Fruit fly (Drosophila melanogaster): ENCODE results near the gene btl.
A peak's percentile ranks its signal among the peaks of the same experiment; 100 is the strongest.

Gene btl

DNA sequence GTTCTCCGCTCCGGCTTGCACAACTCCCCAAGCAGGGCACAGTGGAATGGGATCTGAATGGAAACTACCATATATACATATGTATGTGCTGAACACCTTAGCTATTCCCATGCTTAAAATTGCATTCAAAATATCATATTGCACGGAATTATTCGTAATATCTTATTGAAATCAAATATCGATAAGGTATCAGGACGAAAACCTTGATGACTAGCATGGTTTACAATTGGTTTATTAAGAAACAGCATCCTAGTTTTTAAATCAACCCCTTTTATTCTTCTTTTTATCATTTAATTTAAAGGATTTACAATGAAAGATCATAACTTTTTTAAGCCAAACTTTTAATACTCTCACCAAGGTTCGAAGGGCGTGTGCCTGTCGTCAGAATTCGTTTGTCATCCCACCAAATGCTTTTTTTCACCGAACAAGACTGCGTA is 20.3 kb upstream of the btl start (continued):
- no peak for TF ChIP-seq CG9817 (tag; optimal IDR thresholded peaks at IDR 0.05)
- TF ChIP-seq CG3163 (GFP tag; optimal IDR thresholded peaks at IDR 0.05) = no peak
- no peak for TF ChIP-seq rib (GFP tag; IDR thresholded peaks at IDR 0.05)
- TF ChIP-seq Sin3A (optimal IDR thresholded peaks at IDR 0.05) = no peak
- no peak for TF ChIP-seq exex (tag; optimal IDR thresholded peaks at IDR 0.05)
- no peak for TF ChIP-seq Doc2 (GFP tag; IDR thresholded peaks at IDR 0.05)
- no peak for TF ChIP-seq dimm (GFP tag; IDR thresholded peaks at IDR 0.05)
- peak; percentile 55 for TF ChIP-seq CG2120 (GFP tag; optimal IDR thresholded peaks at IDR 0.05)
- no peak for TF ChIP-seq ato (GFP tag; IDR thresholded peaks at IDR 0.05; ENCODE audit: partially characterized antibody)
- TF ChIP-seq BEAF-32 (GFP tag; optimal IDR thresholded peaks at IDR 0.05) = no peak
- no peak for TF ChIP-seq CG12071 (GFP tag; optimal IDR thresholded peaks at IDR 0.05)
- TF ChIP-seq CG15011 (GFP tag; optimal IDR thresholded peaks at IDR 0.05) = no peak
- no peak for TF ChIP-seq ranshi (GFP tag; IDR thresholded peaks at IDR 0.05)
- no peak for TF ChIP-seq tna (GFP tag; IDR thresholded peaks at IDR 0.05; ENCODE audit: partially characterized antibody)
- TF ChIP-seq Neu2 (GFP tag; optimal IDR thresholded peaks at IDR 0.05; ENCODE audit: borderline replicate concordance) = no peak
- TF ChIP-seq YL-1 (GFP tag; optimal IDR thresholded peaks at IDR 0.05) = no peak
- no peak for TF ChIP-seq chif (GFP tag; optimal IDR thresholded peaks at IDR 0.05)
- no peak for TF ChIP-seq Nf-YA (GFP tag; IDR thresholded peaks at IDR 0.05)
- no peak for TF ChIP-seq CG4282 (GFP tag; optimal IDR thresholded peaks at IDR 0.05)
- TF ChIP-seq ci (GFP tag; IDR thresholded peaks at IDR 0.05) = no peak
- no peak for TF ChIP-seq usp (GFP tag; optimal IDR thresholded peaks at IDR 0.05)
- TF ChIP-seq ase (GFP tag; IDR thresholded peaks at IDR 0.05) = no peak
- TF ChIP-seq CG17328 (GFP tag; IDR thresholded peaks at IDR 0.05) = no peak
- no peak for TF ChIP-seq CG4854 (GFP tag; optimal IDR thresholded peaks at IDR 0.05)
- TF ChIP-seq CG10565 (GFP tag; optimal IDR thresholded peaks at IDR 0.05) = no peak
- no peak for TF ChIP-seq CG13624 (GFP tag; optimal IDR thresholded peaks at IDR 0.05)
- no peak for TF ChIP-seq vfl (GFP tag; optimal IDR thresholded peaks at IDR 0.05)
- TF ChIP-seq BtbVII (GFP tag; optimal IDR thresholded peaks at IDR 0.05) = peak; percentile 5
- TF ChIP-seq CG17361 (GFP tag; IDR thresholded peaks at IDR 0.05) = peak; percentile 41; the same call in 1 of the 3 replicates
- TF ChIP-seq CG34224 (GFP tag; IDR thresholded peaks at IDR 0.05; ENCODE audit: partially characterized antibody) = no peak
- TF ChIP-seq dm (GFP tag; optimal IDR thresholded peaks at IDR 0.05) = no peak
- TF ChIP-seq NC2β (GFP tag; optimal IDR thresholded peaks at IDR 0.05) = no peak
- TF ChIP-seq Oaz (GFP tag; IDR thresholded peaks at IDR 0.05) = no peak
- no peak for TF ChIP-seq hbn (GFP tag; IDR thresholded peaks at IDR 0.05; ENCODE audit: partially characterized antibody)
- TF ChIP-seq CG3838 (GFP tag; optimal IDR thresholded peaks at IDR 0.05) = no peak
- TF ChIP-seq pzg (GFP tag; optimal IDR thresholded peaks at IDR 0.05) = no peak
- no peak for TF ChIP-seq chn (GFP tag; optimal IDR thresholded peaks at IDR 0.05)
- TF ChIP-seq sr (GFP tag; IDR thresholded peaks at IDR 0.05) = no peak
- TF ChIP-seq CG11247 (GFP tag; IDR thresholded peaks at IDR 0.05) = no peak
- TF ChIP-seq Vsx1 (GFP tag; optimal IDR thresholded peaks at IDR 0.05) = no peak
- TF ChIP-seq dati (GFP tag; IDR thresholded peaks at IDR 0.05) = no peak
- no peak for TF ChIP-seq CG13894 (tag; optimal IDR thresholded peaks at IDR 0.05)
- no peak for TF ChIP-seq CG16815 (GFP tag; optimal IDR thresholded peaks at IDR 0.05)
- TF ChIP-seq NC2α (GFP tag; optimal IDR thresholded peaks at IDR 0.05) = no peak
- no peak for TF ChIP-seq D19B (GFP tag; optimal IDR thresholded peaks at IDR 0.05)
- no peak for TF ChIP-seq CG1603 (tag; optimal IDR thresholded peaks at IDR 0.05)
- TF ChIP-seq pros (GFP tag; optimal IDR thresholded peaks at IDR 0.05) = no peak
- TF ChIP-seq Hmr (GFP tag; optimal IDR thresholded peaks at IDR 0.05) = peak; percentile 12
- no peak for TF ChIP-seq otp (GFP tag; IDR thresholded peaks at IDR 0.05)
- no peak for TF ChIP-seq Sox102F (GFP tag; optimal IDR thresholded peaks at IDR 0.05)
- TF ChIP-seq jigr1 (GFP tag; IDR thresholded peaks at IDR 0.05) = no peak
- TF ChIP-seq Awh (GFP tag; IDR thresholded peaks at IDR 0.05) = no peak
- peak; percentile 25 for TF ChIP-seq Sox100B (GFP tag; optimal IDR thresholded peaks at IDR 0.05)
